Worm (Caenorhabditis elegans) whole organism, midembryonic: ENCODE results near the gene ssl-1.
A peak's percentile ranks its signal among the peaks of the same experiment; 100 is the strongest.

Experiments
- T22C8.4 ChIP-seq: fragments of 200-800 bp; sonication (Bioruptor generic); IDR thresholded peaks from 2 replicates; pipeline ENCODE4 v1.3.6; 2022; ENCODE audit warnings: missing genetic modification characterization, missing compliant biosample characterization
- cog-1 ChIP-seq: sonication (generic microtip); optimal IDR thresholded peaks from 2 replicates; lab custom pipeline; 2016; ENCODE audit warnings: missing genetic modification characterization, missing compliant biosample characterization
- flt-1 ChIP-seq: fragments of 200-800 bp; sonication (Bioruptor generic); IDR thresholded peaks from 2 replicates; pipeline ENCODE4 v1.3.6; 2022; ENCODE audit warnings: missing genetic modification characterization, missing compliant biosample characterization
- klf-2 ChIP-seq: fragments of 200-800 bp; sonication (Bioruptor generic); conservative IDR thresholded peaks from 2 replicates; pipeline ENCODE4 v1.3.6; 2022; ENCODE audit warnings: missing genetic modification reagents, missing genetic modification characterization, missing compliant biosample characterization
- med-1 ChIP-seq: sonication (generic microtip); optimal IDR thresholded peaks from 2 replicates; lab custom pipeline; 2017; ENCODE audit warnings: missing genetic modification characterization, mild to moderate bottlenecking, missing compliant biosample characterization, antibody characterized with exemption, missing genetic modification reagents; ENCODE audit not compliant: insufficient read depth
- ref-1 ChIP-seq: fragments of 200-800 bp; sonication (Bioruptor generic); conservative IDR thresholded peaks from 2 replicates; pipeline ENCODE4 v1.3.6; 2022; ENCODE audit warnings: missing genetic modification reagents, missing genetic modification characterization, missing compliant biosample characterization
- tab-1 ChIP-seq: fragments of 200-800 bp; sonication (Bioruptor generic); IDR thresholded peaks from 2 replicates; pipeline ENCODE4 v1.3.6; 2022; ENCODE audit warnings: missing genetic modification characterization, missing compliant biosample characterization
- ztf-23 ChIP-seq: fragments of 200-800 bp; sonication (Bioruptor generic); IDR thresholded peaks from 2 replicates; pipeline ENCODE4 v1.3.6; 2022; ENCODE audit warnings: missing genetic modification reagents, missing genetic modification characterization, missing compliant biosample characterization
- ztf-29 ChIP-seq: fragments of 200-800 bp; sonication (Bioruptor generic); IDR thresholded peaks from 2 replicates; pipeline ENCODE4 v1.3.6; 2022; ENCODE audit warnings: missing genetic modification reagents, missing genetic modification characterization, missing compliant biosample characterization

ssl-1 gene

DNA sequence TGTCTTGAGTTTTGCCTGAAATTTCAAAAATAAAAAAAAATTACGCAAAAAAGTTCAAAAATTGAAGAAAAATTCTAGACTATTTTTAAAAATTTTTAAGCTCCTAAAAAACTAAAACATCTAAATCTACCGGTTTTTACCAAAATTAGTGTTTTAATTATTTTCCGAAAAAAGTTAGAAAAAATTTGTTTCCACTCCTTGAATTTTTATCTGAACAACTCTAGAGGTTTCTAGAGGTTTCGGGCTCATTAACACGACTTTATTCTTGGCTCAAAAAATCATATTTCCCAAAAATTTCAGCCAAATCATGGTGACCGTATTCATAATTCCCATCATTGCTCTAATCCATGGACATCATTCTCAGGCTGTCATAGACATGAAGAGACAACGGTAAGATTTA lies 70.5 kb downstream of the ssl-1 start, which contains the start of gene lgc-37:
Gene lgc-37 (plus strand): TSS at position 301 of the 400 bp plus-strand sequence.
- TF ChIP-seq cog-1 (tag; lab: Kevin White, UChicago) (no peak), ztf-29 (GFP tag; lab: Robert Waterston, UW) (no peak), ztf-23 (GFP tag; lab: Robert Waterston, UW) (no peak), klf-2 (GFP tag; lab: Robert Waterston, UW) (no peak), tab-1 (GFP tag; lab: Robert Waterston, UW) (no peak), med-1 (no peak), flt-1 (GFP tag; lab: Robert Waterston, UW) (no peak), ref-1 (GFP tag; lab: Robert Waterston, UW) (no peak), T22C8.4 (GFP tag; lab: Robert Waterston, UW) (no peak)

DNA sequence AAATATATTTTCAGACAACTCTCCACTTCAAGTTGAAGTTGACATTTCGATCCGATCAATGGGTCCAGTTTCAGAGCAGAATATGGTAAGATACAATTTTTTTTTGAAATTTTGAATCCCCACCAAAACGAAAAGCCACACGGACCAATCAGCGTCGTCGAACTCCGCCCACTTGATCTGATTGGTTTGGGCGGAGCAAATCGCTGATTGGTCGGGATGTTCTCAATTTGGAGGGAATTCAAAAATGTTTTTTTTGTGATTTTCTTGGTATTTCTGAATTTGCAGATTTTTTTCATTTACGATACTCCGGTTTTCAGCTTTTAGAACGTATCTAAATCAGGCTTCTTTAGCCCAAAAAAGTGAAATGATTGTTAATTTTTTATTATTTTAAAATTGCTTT lies 71.1 kb downstream of the ssl-1 start:
- TF ChIP-seq tab-1 (GFP tag; lab: Robert Waterston, UW), result no peak
- no peak for TF ChIP-seq ref-1 (GFP tag; lab: Robert Waterston, UW)
- TF ChIP-seq med-1, result no peak
- no peak for TF ChIP-seq T22C8.4 (GFP tag; lab: Robert Waterston, UW)
- no peak for TF ChIP-seq ztf-23 (GFP tag; lab: Robert Waterston, UW)
- TF ChIP-seq flt-1 (GFP tag; lab: Robert Waterston, UW), result no peak
- no peak for TF ChIP-seq cog-1 (tag; lab: Kevin White, UChicago)
- no peak for TF ChIP-seq klf-2 (GFP tag; lab: Robert Waterston, UW)
- TF ChIP-seq ztf-29 (GFP tag; lab: Robert Waterston, UW), result no peak

DNA sequence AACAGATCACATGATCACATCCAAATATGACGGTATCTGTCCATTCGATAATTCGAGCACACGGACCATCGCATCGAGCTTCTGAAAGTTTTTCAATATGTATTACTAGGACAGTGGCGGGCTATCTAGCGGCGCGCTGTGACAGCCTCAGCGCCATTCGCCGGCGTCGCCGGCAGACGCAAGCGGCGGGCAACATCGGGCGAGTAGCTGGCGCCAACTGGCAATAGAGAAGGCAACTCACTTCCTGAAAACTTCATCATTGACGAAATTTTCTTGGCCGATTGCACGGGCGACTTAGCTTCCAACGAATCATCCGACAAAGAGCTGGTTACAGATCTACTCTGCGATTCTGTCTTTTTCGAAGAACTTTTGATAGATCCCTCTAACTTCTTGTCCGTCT lies 73.9 kb downstream of the ssl-1 start:
- TF ChIP-seq flt-1 (GFP tag; lab: Robert Waterston, UW), result no peak
- no peak for TF ChIP-seq T22C8.4 (GFP tag; lab: Robert Waterston, UW)
- no peak for TF ChIP-seq tab-1 (GFP tag; lab: Robert Waterston, UW)
- no peak for TF ChIP-seq cog-1 (tag; lab: Kevin White, UChicago)
- TF ChIP-seq ref-1 (GFP tag; lab: Robert Waterston, UW), result no peak
- no peak for TF ChIP-seq ztf-23 (GFP tag; lab: Robert Waterston, UW)
- no peak for TF ChIP-seq ztf-29 (GFP tag; lab: Robert Waterston, UW)
- TF ChIP-seq klf-2 (GFP tag; lab: Robert Waterston, UW), result no peak
- TF ChIP-seq med-1, result no peak

DNA sequence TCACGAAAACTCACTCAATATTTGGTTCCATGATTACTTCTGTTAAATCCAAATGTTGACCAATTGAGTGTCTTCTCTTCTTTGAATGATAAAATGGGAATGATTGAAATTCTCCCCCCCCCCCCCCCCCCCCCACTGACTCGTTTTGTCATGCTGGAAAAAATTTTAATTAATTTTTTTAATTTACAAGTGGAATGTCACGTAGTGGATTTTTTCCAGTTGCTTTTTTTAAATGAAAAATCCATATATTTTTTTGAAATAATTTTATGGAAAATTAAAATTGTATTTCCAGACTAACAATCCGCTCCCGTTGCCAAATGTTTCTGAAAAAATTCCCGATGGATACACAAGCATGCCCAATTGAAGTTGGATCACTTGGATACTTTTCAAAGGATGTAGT lies 75.1 kb downstream of the ssl-1 start, which contains the start of gene BE10.1:
Gene BE10.1 (minus strand): TSS at position 101 of the 400 bp plus-strand sequence.
- TF ChIP-seq klf-2 (GFP tag; lab: Robert Waterston, UW), result no peak

DNA sequence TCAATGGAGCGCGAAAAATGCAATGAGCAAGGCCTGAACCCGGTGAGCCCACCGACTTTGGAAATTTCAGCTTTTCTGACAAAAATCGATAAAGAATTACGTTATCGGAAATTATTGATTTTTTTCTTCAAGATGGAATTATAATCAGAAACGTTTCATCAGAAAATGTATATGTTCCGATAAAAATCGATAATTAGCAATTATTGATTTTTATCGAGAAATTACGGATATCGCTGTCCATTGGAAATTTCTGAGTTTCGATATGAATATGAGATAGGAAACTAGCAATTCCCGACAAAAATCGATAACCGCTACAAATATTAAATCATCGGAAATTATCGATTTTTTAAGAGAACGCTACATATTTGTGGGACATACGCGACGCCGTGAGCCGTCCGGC lies 79.8 kb downstream of the ssl-1 start:
- TF ChIP-seq T22C8.4 (GFP tag; lab: Robert Waterston, UW) (peak; percentile 81), ztf-29 (GFP tag; lab: Robert Waterston, UW) (no peak), tab-1 (GFP tag; lab: Robert Waterston, UW) (no peak)
